Worm (Caenorhabditis elegans): Measurements from ENCODE around the gene srh-252.

srh-252 gene

DNA sequence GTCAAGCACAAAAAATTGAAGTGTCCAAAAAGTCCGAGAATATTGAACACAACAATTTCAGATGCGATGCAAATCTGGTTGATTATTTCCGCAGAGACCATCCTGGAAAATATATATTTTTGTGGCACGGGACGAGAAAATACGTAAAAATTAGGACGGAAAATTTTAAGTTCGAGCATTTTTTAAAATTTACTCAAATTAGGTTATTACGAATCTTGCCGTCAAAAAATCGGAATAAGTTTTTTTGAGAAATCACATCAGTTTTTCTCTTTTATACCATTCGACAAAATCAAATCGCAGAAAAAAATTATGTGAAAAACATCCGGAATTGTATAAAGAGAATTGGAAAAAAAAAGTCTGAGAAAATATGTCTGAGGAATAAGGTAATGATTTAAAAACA lies 45.2 kb downstream of the srh-252 start, which contains the start of gene srsx-1:
srsx-1 (minus strand) TSS at position 101 of the 400 bp plus-strand sequence.
- TF ChIP-seq unc-62 (GFP tag; optimal IDR thresholded peaks at IDR 0.05), result no peak

- TF ChIP-seq unc-62 (GFP tag; optimal IDR thresholded peaks at IDR 0.05), result no peak
Observed at ce11 chrV:17173738-17174137, 49.5 kb downstream of the srh-252 start, which contains the start of gene srbc-25. Gene srbc-25 (plus strand): TSS chrV:17174038.
